Worm (Caenorhabditis elegans): Measurements from ENCODE around the gene Y42A5A.3.

The Y42A5A.3 gene

DNA sequence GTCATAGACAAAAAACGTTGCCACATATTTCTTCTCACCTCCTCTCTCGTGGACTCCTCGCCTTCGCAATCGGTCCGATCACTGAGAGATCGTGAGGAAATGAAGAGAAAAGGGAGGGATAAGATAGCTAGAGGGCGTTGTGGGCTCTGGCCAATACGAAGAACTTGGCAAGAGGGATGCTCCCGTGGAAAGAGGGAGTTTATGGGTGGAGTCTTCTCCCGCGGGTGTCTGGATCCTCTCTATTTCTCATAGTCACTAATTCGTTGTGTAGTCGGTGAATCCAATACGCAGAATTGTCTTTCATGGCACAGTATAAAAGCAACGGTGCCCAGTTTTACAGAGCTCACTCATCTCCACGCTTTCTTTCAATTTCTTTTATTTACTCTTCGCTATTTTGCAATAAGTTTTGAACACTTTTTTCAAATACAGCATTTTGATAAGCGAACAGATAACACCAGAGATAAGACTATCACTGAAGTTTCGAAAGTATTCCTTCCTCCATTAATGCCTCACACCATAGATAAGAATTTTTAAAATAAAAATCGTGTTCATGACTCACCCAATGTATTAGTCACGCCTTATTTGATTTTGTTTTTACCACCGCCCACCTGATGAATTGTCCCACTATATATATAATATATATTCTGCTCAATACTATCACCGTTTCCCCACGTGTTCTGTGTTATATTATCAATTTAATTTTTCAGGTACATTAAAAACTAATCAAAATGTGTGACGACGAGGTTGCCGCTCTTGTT lies 15.2 kb downstream of the Y42A5A.3 start, which contains the start of gene act-1 (continued):
- TF ChIP-seq aptf-2 (GFP tag; conservative IDR thresholded peaks at IDR 0.05), result no peak
- TF ChIP-seq hmg-1.2 (GFP tag; IDR thresholded peaks at IDR 0.05), result peak; percentile 23; the same call in 1 of the 2 replicates
- peak; percentile 4 for TF ChIP-seq ceh-27 (GFP tag; optimal IDR thresholded peaks at IDR 0.05)
- TF ChIP-seq hsf-1 (GFP tag; IDR thresholded peaks at IDR 0.05), result no peak

DNA sequence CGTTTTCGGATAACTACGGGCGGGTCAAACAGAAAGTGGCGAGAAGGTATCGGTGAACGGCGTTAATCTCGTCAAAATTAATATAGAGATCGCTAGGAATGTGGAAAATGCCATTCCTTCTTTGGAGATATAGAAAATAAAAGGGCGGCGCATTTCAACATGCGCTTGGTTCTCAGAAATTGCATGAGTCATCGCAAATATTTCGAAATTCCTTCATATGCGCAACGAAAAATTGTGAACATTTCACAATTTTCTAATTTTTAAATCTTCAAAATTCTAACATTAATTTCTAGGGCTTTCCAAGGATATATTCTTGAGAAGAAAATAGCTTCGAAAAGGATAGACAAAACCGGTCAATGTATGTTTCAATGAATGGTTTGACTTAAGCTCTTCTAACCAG lies 16.9 kb downstream of the Y42A5A.3 start:
- TF ChIP-seq mes-4 (tag; optimal IDR thresholded peaks at IDR 0.05) (no peak), athp-1 (tag; optimal IDR thresholded peaks at IDR 0.05) (no peak), nhr-80 (tag; optimal IDR thresholded peaks at IDR 0.05) (no peak), cebp-1 (GFP tag; IDR thresholded peaks at IDR 0.05) (no peak), cebp-1 (tag; optimal IDR thresholded peaks at IDR 0.05) (peak; percentile 82), C06A6.2 (GFP tag; conservative IDR thresholded peaks at IDR 0.05) (no peak)

DNA sequence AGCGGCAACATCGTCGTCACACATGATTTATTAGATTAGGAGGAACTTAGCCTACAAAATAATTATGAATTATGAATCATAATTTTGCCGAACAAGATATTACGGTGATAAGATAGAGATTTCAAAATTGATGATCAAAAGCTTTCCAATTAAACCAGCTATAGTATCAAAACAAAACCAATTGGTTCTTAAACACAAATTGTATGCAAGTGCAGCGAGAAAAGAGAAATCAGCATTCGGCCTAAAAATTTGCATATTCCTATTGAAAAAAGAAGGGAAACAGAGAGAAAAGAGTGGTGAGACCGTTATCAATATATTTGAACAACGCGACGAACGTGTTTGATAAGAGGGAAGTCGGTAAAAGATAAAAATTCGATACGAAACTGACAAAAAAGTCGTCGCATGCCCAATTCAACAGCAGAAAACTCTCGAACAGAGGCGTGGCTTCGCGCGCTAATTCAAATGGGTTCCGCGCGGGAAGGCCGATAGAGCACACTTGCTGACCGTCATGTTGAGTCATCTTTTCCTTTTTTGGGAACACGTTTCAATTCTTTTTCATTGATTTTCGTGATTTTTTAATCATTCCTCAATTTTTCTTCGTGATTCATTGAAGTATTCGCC lies 17.6 kb downstream of the Y42A5A.3 start, which contains the start of gene act-2:
act-2 (minus strand) TSS at position 51 of the 621 bp plus-strand sequence.
- TF ChIP-seq B0336.3 (GFP tag; IDR thresholded peaks at IDR 0.05) (no peak; the same call in 1 of the 2 replicates), nhr-80 (tag; optimal IDR thresholded peaks at IDR 0.05) (peak; percentile 42), pbrm-1 (GFP tag; IDR thresholded peaks at IDR 0.05) (peak; percentile 85), egrh-3 (GFP tag; IDR thresholded peaks at IDR 0.05) (peak; percentile 44; the same call in 1 of the 2 replicates), sdz-38 (tag; optimal IDR thresholded peaks at IDR 0.05) (no peak), let-607 (tag; optimal IDR thresholded peaks at IDR 0.05) (no peak), tbp1 (GFP tag; optimal IDR thresholded peaks at IDR 0.05) (peak; percentile 53), Y53G8AR.9 (GFP tag; conservative IDR thresholded peaks at IDR 0.05) (peak; percentile 77), tbx-9 (tag; optimal IDR thresholded peaks at IDR 0.05; ENCODE audit: borderline replicate concordance) (no peak), B0035.1 (tag; optimal IDR thresholded peaks at IDR 0.05) (no peak), pha-4 (tag; optimal IDR thresholded peaks at IDR 0.05) (no peak), K12H6.12 (tag; optimal IDR thresholded peaks at IDR 0.05) (peak; percentile 3), mel-28 (tag; optimal IDR thresholded peaks at IDR 0.05; ENCODE audit: borderline replicate concordance) (no peak), D2030.7 (GFP tag; IDR thresholded peaks at IDR 0.05) (peak; percentile 91), madf-8 (GFP tag; conservative IDR thresholded peaks at IDR 0.05) (peak; percentile 84), nhr-27 (tag; optimal IDR thresholded peaks at IDR 0.05) (no peak), lin-54 (GFP tag; optimal IDR thresholded peaks at IDR 0.05) (peak; percentile 93), hlh-12 (tag; optimal IDR thresholded peaks at IDR 0.05) (no peak), ztf-26 (tag; optimal IDR thresholded peaks at IDR 0.05) (peak; percentile 55), chd-7 (tag; optimal IDR thresholded peaks at IDR 0.05) (no peak), ceh-58 (GFP tag; IDR thresholded peaks at IDR 0.05) (no peak), him-1 (tag; optimal IDR thresholded peaks at IDR 0.05) (no peak), ceh-100 (GFP tag; IDR thresholded peaks at IDR 0.05) (peak; percentile 64), hrde-1 (tag; optimal IDR thresholded peaks at IDR 0.05; ENCODE audit: borderline replicate concordance) (peak; percentile 38), unc-130 (GFP tag; optimal IDR thresholded peaks at IDR 0.05) (peak; percentile 50), gei-17 (GFP tag; optimal IDR thresholded peaks at IDR 0.05) (no peak), lin-35 (GFP tag; optimal IDR thresholded peaks at IDR 0.05) (peak; percentile 54 to 72 (median 65)), somi-1 (GFP tag; optimal IDR thresholded peaks at IDR 0.05) (no peak), madf-6 (GFP tag; IDR thresholded peaks at IDR 0.05) (peak; percentile 95), hlh-26 (GFP tag; conservative IDR thresholded peaks at IDR 0.05) (no peak), F37B4.10 (GFP tag; IDR thresholded peaks at IDR 0.05) (no peak), sea-2 (GFP tag; IDR thresholded peaks at IDR 0.05) (no peak), ceh-40 (GFP tag; IDR thresholded peaks at IDR 0.05) (no peak), zim-3 (tag; optimal IDR thresholded peaks at IDR 0.05) (no peak), attf-3 (GFP tag; conservative IDR thresholded peaks at IDR 0.05) (no peak)
